Worm (Caenorhabditis elegans) whole organism, L1 larva: ENCODE results near the gene Y43B11AR.1.

Experiments used
- C04F5.9 ChIP-seq: sonication (generic microtip); optimal IDR thresholded peaks from 2 replicates; lab custom pipeline; 2016; ENCODE audit warnings: missing genetic modification characterization, missing compliant biosample characterization
- C34B4.2 ChIP-seq: sonication (generic microtip); optimal IDR thresholded peaks from 2 replicates; lab custom pipeline; 2017; ENCODE audit warnings: mild to moderate bottlenecking, missing genetic modification characterization, missing compliant biosample characterization
- F16B12.6 ChIP-seq: fragments of 150-350 bp; optimal IDR thresholded peaks from 2 replicates; lab custom pipeline; 2014; ENCODE audit warnings: missing biosample characterization, missing genetic modification characterization
- aly-2 ChIP-seq: fragments of 150-350 bp; optimal IDR thresholded peaks from 2 replicates; lab custom pipeline; 2014; ENCODE audit warnings: missing biosample characterization, missing genetic modification characterization
- blmp-1 ChIP-seq: fragments of 150-350 bp; optimal IDR thresholded peaks from 2 replicates; lab custom pipeline; 2014; ENCODE audit warnings: missing biosample characterization, missing genetic modification characterization
- ceh-8 ChIP-seq: fragments of 200-800 bp; sonication (Bioruptor generic); optimal IDR thresholded peaks from 2 replicates; lab custom pipeline; 2018; ENCODE audit warnings: mild to moderate bottlenecking, missing genetic modification characterization, moderate library complexity, missing compliant biosample characterization
- ceh-82 ChIP-seq, 3 experiments: fragments of 150-350 bp in 1 of 3; sonication (generic microtip) in 2 of 3; optimal IDR thresholded peaks; 2 replicates each; lab custom pipeline; 2014 to 2017; ENCODE audit warnings: missing biosample characterization in 3 of 3, missing genetic modification characterization in 3 of 3
- ces-1 ChIP-seq: fragments of 150-350 bp; optimal IDR thresholded peaks from 2 replicates; lab custom pipeline; 2014; ENCODE audit warnings: missing biosample characterization, missing genetic modification reagents, missing genetic modification characterization
- dsc-1 ChIP-seq: sonication (generic microtip); optimal IDR thresholded peaks from 2 replicates; lab custom pipeline; 2016; ENCODE audit warnings: mild to moderate bottlenecking, missing genetic modification characterization, missing compliant biosample characterization
- efl-3 ChIP-seq: fragments of 200-800 bp; sonication (Bioruptor generic); optimal IDR thresholded peaks from 2 replicates; lab custom pipeline; 2018; ENCODE audit warnings: mild to moderate bottlenecking, missing genetic modification characterization, missing compliant biosample characterization
- elt-2 ChIP-seq: sonication (generic microtip); optimal IDR thresholded peaks from 2 replicates; lab custom pipeline; 2016; ENCODE audit warnings: missing genetic modification characterization, mild to moderate bottlenecking, inconsistent platforms, missing compliant biosample characterization, missing genetic modification reagents
- fkh-10 ChIP-seq: sonication (generic microtip); optimal IDR thresholded peaks from 2 replicates; lab custom pipeline; 2017; ENCODE audit warnings: missing biosample characterization, missing genetic modification reagents, missing genetic modification characterization
- fkh-4 ChIP-seq: sonication (generic microtip); optimal IDR thresholded peaks from 2 replicates; lab custom pipeline; 2016; ENCODE audit warnings: missing compliant biosample characterization, missing genetic modification characterization, borderline replicate concordance
- fkh-8 ChIP-seq: sonication (generic microtip); optimal IDR thresholded peaks from 2 replicates; lab custom pipeline; 2016; ENCODE audit warnings: mild to moderate bottlenecking, missing genetic modification characterization, missing compliant biosample characterization
- fos-1 ChIP-seq: fragments of 150-350 bp; optimal IDR thresholded peaks from 2 replicates; lab custom pipeline; 2014; ENCODE audit warnings: missing biosample characterization, missing genetic modification characterization
- grh-1 ChIP-seq: fragments of 200-800 bp; sonication (Bioruptor generic); IDR thresholded peaks from 2 replicates; pipeline ENCODE4 v1.3.6; 2022; ENCODE audit warnings: missing genetic modification reagents, missing genetic modification characterization, missing compliant biosample characterization
- hlh-17 ChIP-seq: fragments of 200-800 bp; sonication (Bioruptor generic); optimal IDR thresholded peaks from 2 replicates; lab custom pipeline; 2018; ENCODE audit warnings: missing genetic modification characterization, mild to moderate bottlenecking, missing compliant biosample characterization, moderate library complexity, borderline replicate concordance
- hlh-4 ChIP-seq: sonication (generic microtip); optimal IDR thresholded peaks from 2 replicates; lab custom pipeline; 2016; ENCODE audit warnings: mild to moderate bottlenecking, missing genetic modification characterization, missing compliant biosample characterization
- hpl-2 ChIP-seq: fragments of 150-350 bp; optimal IDR thresholded peaks from 2 replicates; lab custom pipeline; 2014; ENCODE audit warnings: missing biosample characterization, missing genetic modification reagents, missing genetic modification characterization
- irx-1 ChIP-seq: sonication (generic microtip); optimal IDR thresholded peaks from 2 replicates; lab custom pipeline; 2016; ENCODE audit warnings: missing genetic modification characterization, missing compliant biosample characterization
- isw-1 ChIP-seq: fragments of 200-800 bp; sonication (Bioruptor generic); IDR thresholded peaks from 2 replicates; pipeline ENCODE4 v1.3.6; 2022; ENCODE audit warnings: missing genetic modification characterization, missing compliant biosample characterization
- jun-1 ChIP-seq: fragments of 150-350 bp; optimal IDR thresholded peaks from 2 replicates; lab custom pipeline; 2014; ENCODE audit warnings: missing biosample characterization, missing genetic modification reagents, missing genetic modification characterization
- lin-15B ChIP-seq: fragments of 150-350 bp; sonication (generic microtip); optimal IDR thresholded peaks from 3 replicates; lab custom pipeline; 2014; ENCODE audit warnings: missing biosample characterization, missing genetic modification characterization
- lin-35 ChIP-seq, 2 experiments: fragments of 150-350 bp; optimal IDR thresholded peaks; 2 replicates each; lab custom pipeline; 2014; ENCODE audit warnings: missing biosample characterization in 2 of 2, missing genetic modification characterization in 2 of 2, missing genetic modification reagents in 2 of 2
- lir-3 ChIP-seq: sonication (generic microtip); optimal IDR thresholded peaks from 2 replicates; lab custom pipeline; 2016; ENCODE audit warnings: mild to moderate bottlenecking, missing genetic modification characterization, moderate library complexity, missing compliant biosample characterization; ENCODE audit not compliant: poor library complexity
- lsy-2 ChIP-seq, 2 experiments: fragments of 150-350 bp; optimal IDR thresholded peaks; 2 replicates each; lab custom pipeline; 2014; ENCODE audit warnings: missing biosample characterization in 2 of 2, missing genetic modification characterization in 2 of 2
- mab-9 ChIP-seq: fragments of 200-800 bp; sonication (Bioruptor generic); IDR thresholded peaks from 2 replicates; pipeline ENCODE4 v1.3.6; 2022; ENCODE audit warnings: missing genetic modification reagents, missing genetic modification characterization, missing compliant biosample characterization
- mdl-1 ChIP-seq, 2 experiments: fragments of 150-350 bp; optimal IDR thresholded peaks; 2 replicates each; lab custom pipeline; 2014 to 2017; ENCODE audit warnings: missing biosample characterization in 2 of 2, missing genetic modification characterization in 2 of 2, inconsistent platforms in 1 of 2
- mef-2 ChIP-seq: fragments of 150-350 bp; optimal IDR thresholded peaks from 2 replicates; lab custom pipeline; 2014; ENCODE audit warnings: missing biosample characterization, missing genetic modification characterization
- nhr-12 ChIP-seq: sonication (generic microtip); optimal IDR thresholded peaks from 2 replicates; lab custom pipeline; 2017; ENCODE audit warnings: missing biosample characterization, missing genetic modification characterization
- nhr-19 ChIP-seq: fragments of 200-800 bp; sonication (Bioruptor generic); conservative IDR thresholded peaks from 2 replicates; pipeline ENCODE4 v1.3.6; 2022; ENCODE audit warnings: missing genetic modification characterization, missing compliant biosample characterization
- nhr-237 ChIP-seq: fragments of 150-350 bp; optimal IDR thresholded peaks from 2 replicates; lab custom pipeline; 2014; ENCODE audit warnings: missing biosample characterization, missing genetic modification characterization
- nhr-47 ChIP-seq: sonication (generic microtip); optimal IDR thresholded peaks from 2 replicates; lab custom pipeline; 2016; ENCODE audit warnings: mild to moderate bottlenecking, missing genetic modification characterization, moderate library complexity, missing compliant biosample characterization
- nhr-71 ChIP-seq: sonication (generic microtip); optimal IDR thresholded peaks from 2 replicates; lab custom pipeline; 2016; ENCODE audit warnings: mild to moderate bottlenecking, missing genetic modification characterization, moderate library complexity, missing compliant biosample characterization
- nhr-85 ChIP-seq: sonication (generic microtip); peaks from one replicate; lab custom pipeline; 2016; ENCODE audit warnings: missing genetic modification characterization, inconsistent platforms, missing compliant biosample characterization
- nhr-90 ChIP-seq: sonication (generic microtip); optimal IDR thresholded peaks from 2 replicates; lab custom pipeline; 2016; ENCODE audit warnings: mild to moderate bottlenecking, missing genetic modification characterization, missing compliant biosample characterization; ENCODE audit not compliant: poor library complexity
- pag-3 ChIP-seq: sonication (generic microtip); optimal IDR thresholded peaks from 2 replicates; lab custom pipeline; 2017; ENCODE audit warnings: missing genetic modification characterization, mild to moderate bottlenecking, missing compliant biosample characterization, antibody characterized with exemption, borderline replicate concordance; ENCODE audit not compliant: insufficient read depth
- pax-3 ChIP-seq: fragments of 200-800 bp; sonication (Bioruptor generic); optimal IDR thresholded peaks from 2 replicates; lab custom pipeline; 2018; ENCODE audit warnings: mild to moderate bottlenecking, missing genetic modification characterization, moderate library complexity, missing compliant biosample characterization
- skn-1 ChIP-seq: fragments of 150-350 bp; optimal IDR thresholded peaks from 2 replicates; lab custom pipeline; 2014; ENCODE audit warnings: missing biosample characterization, missing genetic modification characterization
- snpc-4 ChIP-seq: fragments of 150-350 bp; optimal IDR thresholded peaks from 2 replicates; lab custom pipeline; 2014; ENCODE audit warnings: missing biosample characterization, missing genetic modification characterization
- snu-23 ChIP-seq: sonication (generic microtip); optimal IDR thresholded peaks from 2 replicates; lab custom pipeline; 2016; ENCODE audit warnings: missing genetic modification characterization, missing compliant biosample characterization
- sup-37 ChIP-seq: fragments of 200-800 bp; sonication (Bioruptor generic); optimal IDR thresholded peaks from 2 replicates; lab custom pipeline; 2018; ENCODE audit warnings: mild to moderate bottlenecking, missing genetic modification characterization, missing compliant biosample characterization
- tbx-2 ChIP-seq: sonication (generic microtip); optimal IDR thresholded peaks from 2 replicates; lab custom pipeline; 2016; ENCODE audit warnings: missing genetic modification characterization, missing compliant biosample characterization
- unc-130 ChIP-seq: fragments of 150-350 bp; optimal IDR thresholded peaks from 2 replicates; lab custom pipeline; 2017; ENCODE audit warnings: missing biosample characterization, missing genetic modification characterization, inconsistent platforms
- unc-30 ChIP-seq: sonication (generic microtip); optimal IDR thresholded peaks from 2 replicates; lab custom pipeline; 2017; ENCODE audit warnings: missing biosample characterization, missing genetic modification characterization
- unc-86 ChIP-seq: sonication (generic microtip); optimal IDR thresholded peaks from 2 replicates; lab custom pipeline; 2016; ENCODE audit warnings: missing genetic modification characterization, missing compliant biosample characterization
- unc-98 ChIP-seq: fragments of 200-800 bp; sonication (Bioruptor generic); IDR thresholded peaks from 2 replicates; pipeline ENCODE4 v1.3.6; 2022; ENCODE audit warnings: missing genetic modification characterization, missing compliant biosample characterization
- vab-15 ChIP-seq: sonication (generic microtip); optimal IDR thresholded peaks from 2 replicates; lab custom pipeline; 2017; ENCODE audit warnings: missing genotype, mild to moderate bottlenecking, missing genetic modification characterization, missing compliant biosample characterization
- xbp-1 ChIP-seq: sonication (generic microtip); optimal IDR thresholded peaks from 2 replicates; lab custom pipeline; 2016; ENCODE audit warnings: missing genetic modification characterization, missing compliant biosample characterization
- zag-1 ChIP-seq: fragments of 150-350 bp; optimal IDR thresholded peaks from 2 replicates; lab custom pipeline; 2014; ENCODE audit warnings: missing biosample characterization, missing genetic modification characterization
- zip-4 ChIP-seq: fragments of 200-800 bp; sonication (Bioruptor generic); optimal IDR thresholded peaks from 2 replicates; lab custom pipeline; 2018; ENCODE audit warnings: mild to moderate bottlenecking, missing genetic modification characterization, moderate library complexity, missing compliant biosample characterization
- ztf-11 ChIP-seq, 2 experiments: sonication (generic microtip); optimal IDR thresholded peaks; 2 replicates each; lab custom pipeline; 2016 to 2017; ENCODE audit warnings: missing genetic modification characterization in 2 of 2, missing biosample characterization in 1 of 2, missing compliant biosample characterization in 1 of 2
- ztf-4 ChIP-seq: fragments of 150-350 bp; optimal IDR thresholded peaks from 2 replicates; lab custom pipeline; 2014; ENCODE audit warnings: missing biosample characterization, missing genetic modification characterization

The Y43B11AR.1 gene

ce11 chrIV:7047762-7048178, 33.5 kb upstream of the Y43B11AR.1 start:
- TF ChIP-seq tbx-2 (tag; lab: Kevin White, UChicago) (peak; percentile 70), mab-9 (GFP tag; lab: Robert Waterston, UW) (no peak), zag-1 (tag; lab: Kevin White, UChicago) (no peak), mef-2 (peak; percentile 16), unc-30 (tag; lab: Kevin White, UChicago) (no peak), ces-1 (GFP tag; lab: Kevin White, UChicago) (no peak), mdl-1 (tag; optimal IDR thresholded peaks at IDR 0.05; lab: Kevin White, UChicago) (peak in 1 of 2 experiments; percentile 86), C34B4.2 (no peak), lir-3 (no peak), nhr-19 (GFP tag; lab: Robert Waterston, UW) (peak; percentile 83), nhr-12 (tag; lab: Kevin White, UChicago) (no peak), fkh-8 (tag; lab: Kevin White, UChicago) (no peak), elt-2 (tag; lab: Kevin White, UChicago) (peak; percentile 93), vab-15 (tag; lab: Kevin White, UChicago) (no peak), grh-1 (peak; percentile 78), unc-130 (tag; lab: Kevin White, UChicago) (no peak), ceh-8 (GFP tag; lab: Kevin White, UChicago) (no peak), dsc-1 (tag; lab: Kevin White, UChicago) (no peak), ztf-11 (tag; optimal IDR thresholded peaks at IDR 0.05; lab: Kevin White, UChicago) (no peak), fkh-4 (tag; lab: Kevin White, UChicago) (no peak), snu-23 (GFP tag; lab: Kevin White, UChicago) (peak; percentile 91), xbp-1 (tag; lab: Kevin White, UChicago) (peak; percentile 49), irx-1 (tag; lab: Kevin White, UChicago) (peak; percentile 67), skn-1 (tag; lab: Kevin White, UChicago) (peak; percentile 9), zip-4 (peak; percentile 0), ceh-82 (tag; optimal IDR thresholded peaks at IDR 0.05; lab: Kevin White, UChicago) (peak in 2 of 3 experiments; percentile 38 to 40), hpl-2 (GFP tag; lab: Kevin White, UChicago) (peak; percentile 29), nhr-71 (tag; lab: Kevin White, UChicago) (peak; percentile 91), pax-3 (no peak), lin-15B (tag; lab: Kevin White, UChicago) (no peak), unc-86 (tag; lab: Kevin White, UChicago) (no peak), efl-3 (no peak), fos-1 (peak; percentile 71), pag-3 (tag; lab: Kevin White, UChicago) (no peak), fkh-10 (GFP tag; lab: Kevin White, UChicago) (no peak), ztf-4 (tag; lab: Kevin White, UChicago) (no peak), unc-98 (0 out of 2 replicates have a peak, but pooled peaks have one; percentile 14), lsy-2 (tag; optimal IDR thresholded peaks at IDR 0.05; lab: Kevin White, UChicago) (peak; percentile 66 to 67), nhr-237 (tag; lab: Kevin White, UChicago) (no peak), nhr-47 (tag; lab: Kevin White, UChicago) (peak; percentile 70), C04F5.9 (tag; lab: Kevin White, UChicago) (peak; percentile 21), blmp-1 (tag; lab: Kevin White, UChicago) (peak; percentile 79), sup-37 (GFP tag; lab: Kevin White, UChicago) (peak; percentile 27), aly-2 (tag; lab: Kevin White, UChicago) (no peak), lin-35 (GFP tag; optimal IDR thresholded peaks at IDR 0.05; lab: Kevin White, UChicago) (peak; percentile 28 to 74), nhr-85 (peak; percentile 98), jun-1 (peak; percentile 28), snpc-4 (tag; lab: Kevin White, UChicago) (peak; percentile 27), isw-1 (GFP tag; lab: Robert Waterston, UW) (no peak), hlh-4 (no peak), hlh-17 (GFP tag; lab: Kevin White, UChicago) (no peak), nhr-90 (tag; lab: Kevin White, UChicago) (peak; percentile 83), F16B12.6 (tag; lab: Kevin White, UChicago) (no peak)
